Worm (Caenorhabditis elegans) whole organism, mixed stage, embryonic: ENCODE data around the gene eif-2D.

Experiments
- bed-3 ChIP-seq: fragments of 200-800 bp; sonication (Bioruptor generic); optimal IDR thresholded peaks from 3 replicates; lab custom pipeline; 2018; ENCODE audit warnings: mild to moderate bottlenecking, missing genetic modification characterization, moderate library complexity, missing compliant biosample characterization
- ceh-43 ChIP-seq: fragments of 200-800 bp; sonication (Bioruptor generic); optimal IDR thresholded peaks from 2 replicates; lab custom pipeline; 2018; ENCODE audit warnings: mild to moderate bottlenecking, missing genetic modification characterization, moderate library complexity, missing compliant biosample characterization
- ces-1 ChIP-seq: fragments of 150-350 bp; optimal IDR thresholded peaks from 2 replicates; lab custom pipeline; 2014; ENCODE audit warnings: missing biosample characterization, missing genetic modification reagents, missing genetic modification characterization
- drap-1 ChIP-seq: fragments of 200-800 bp; sonication (Bioruptor generic); optimal IDR thresholded peaks from 3 replicates; lab custom pipeline; 2018; ENCODE audit warnings: mild to moderate bottlenecking, missing genetic modification characterization, missing compliant biosample characterization
- elt-1 ChIP-seq: sonication (generic microtip); optimal IDR thresholded peaks from 2 replicates; lab custom pipeline; 2017; ENCODE audit warnings: missing genetic modification characterization, mild to moderate bottlenecking, missing compliant biosample characterization, antibody characterized with exemption, moderate library complexity, borderline replicate concordance; ENCODE audit not compliant: insufficient read depth
- ham-2 ChIP-seq: fragments of 200-800 bp; sonication (Bioruptor generic); optimal IDR thresholded peaks from 2 replicates; lab custom pipeline; 2018; ENCODE audit warnings: mild to moderate bottlenecking, missing genetic modification characterization, missing compliant biosample characterization
- lin-13 ChIP-seq: fragments of 150-350 bp; optimal IDR thresholded peaks from 2 replicates; lab custom pipeline; 2014; ENCODE audit warnings: missing biosample characterization, missing genetic modification characterization
- lin-32 ChIP-seq: fragments of 200-800 bp; sonication (Bioruptor generic); optimal IDR thresholded peaks from 2 replicates; lab custom pipeline; 2018; ENCODE audit warnings: mild to moderate bottlenecking, missing genetic modification characterization, missing compliant biosample characterization
- lsy-2 ChIP-seq: fragments of 150-350 bp; optimal IDR thresholded peaks from 2 replicates; lab custom pipeline; 2014; ENCODE audit warnings: missing biosample characterization, missing genetic modification characterization
- mls-2 ChIP-seq: sonication (generic microtip); optimal IDR thresholded peaks from 2 replicates; lab custom pipeline; 2016; ENCODE audit warnings: mild to moderate bottlenecking, missing genetic modification characterization, moderate library complexity, missing compliant biosample characterization
- nhr-12 ChIP-seq: fragments of 150-350 bp; optimal IDR thresholded peaks from 2 replicates; lab custom pipeline; 2014; ENCODE audit warnings: missing biosample characterization, missing genetic modification characterization
- nhr-2 ChIP-seq: fragments of 150-350 bp; optimal IDR thresholded peaks from 2 replicates; lab custom pipeline; 2014; ENCODE audit warnings: missing biosample characterization, missing genetic modification characterization
- nhr-28 ChIP-seq: fragments of 150-350 bp; optimal IDR thresholded peaks from 2 replicates; lab custom pipeline; 2014; ENCODE audit warnings: missing biosample characterization, missing genetic modification characterization
- sem-2 ChIP-seq: fragments of 200-800 bp; sonication (Bioruptor generic); optimal IDR thresholded peaks from 2 replicates; lab custom pipeline; 2018; ENCODE audit warnings: mild to moderate bottlenecking, missing genetic modification characterization, missing compliant biosample characterization
- snpc-4 ChIP-seq: fragments of 150-350 bp; optimal IDR thresholded peaks from 2 replicates; lab custom pipeline; 2014; ENCODE audit warnings: missing biosample characterization, missing genetic modification characterization
- sptf-1 ChIP-seq: sonication (generic microtip); optimal IDR thresholded peaks from 2 replicates; lab custom pipeline; 2017; ENCODE audit warnings: mild to moderate bottlenecking, missing genetic modification characterization, moderate library complexity, missing compliant biosample characterization
- unc-39 ChIP-seq: fragments of 150-350 bp; optimal IDR thresholded peaks from 2 replicates; lab custom pipeline; 2014; ENCODE audit warnings: missing biosample characterization, missing genetic modification characterization
- zip-8 ChIP-seq: fragments of 150-350 bp; optimal IDR thresholded peaks from 2 replicates; lab custom pipeline; 2014; ENCODE audit warnings: missing biosample characterization, missing genetic modification characterization

Gene eif-2D

ce11 chrII:5736599-5736998, 45.1 kb downstream of the eif-2D start:
- no peak for TF ChIP-seq snpc-4 (tag; lab: Kevin White, UChicago)
- TF ChIP-seq unc-39 (tag; lab: Kevin White, UChicago) = no peak
- TF ChIP-seq ham-2 (GFP tag; lab: Kevin White, UChicago) = no peak

- no peak for TF ChIP-seq sem-2
- no peak for TF ChIP-seq ces-1 (GFP tag; lab: Kevin White, UChicago)
- TF ChIP-seq nhr-28 = no peak
- TF ChIP-seq zip-8 (tag; lab: Kevin White, UChicago) = no peak
- no peak for TF ChIP-seq nhr-2 (tag; lab: Kevin White, UChicago)
- TF ChIP-seq lsy-2 (tag; lab: Kevin White, UChicago) = no peak
- TF ChIP-seq lin-32 (GFP tag; lab: Kevin White, UChicago) = no peak
Observed at ce11 chrII:5738795-5739194, 47.3 kb downstream of the eif-2D start, which contains the start of gene hlh-14. Gene hlh-14, minus strand, starts transcription at chrII:5738895.

DNA sequence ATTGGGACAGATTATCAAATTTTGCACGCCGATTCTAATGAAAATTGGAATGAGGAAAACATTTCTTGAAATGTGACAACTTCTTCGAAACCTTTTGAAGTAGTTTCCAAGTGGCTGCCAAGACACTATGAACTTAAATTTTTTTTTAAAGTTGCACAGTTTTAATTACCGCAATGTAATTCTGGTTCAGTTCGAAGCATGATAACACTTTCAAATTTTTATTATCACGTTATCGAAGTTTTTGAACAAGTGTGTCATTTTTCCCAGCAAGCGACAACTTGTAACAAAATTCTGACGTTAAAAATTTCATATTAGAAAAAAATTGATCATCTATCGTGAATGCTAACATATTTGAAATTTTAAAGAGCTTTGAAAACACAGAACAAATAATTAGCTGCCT, 51.2 kb downstream of the eif-2D start:
- no peak for TF ChIP-seq mls-2 (tag; lab: Kevin White, UChicago)
- TF ChIP-seq ceh-43 (GFP tag; lab: Kevin White, UChicago) = no peak
- no peak for TF ChIP-seq nhr-12 (tag; lab: Kevin White, UChicago)
- TF ChIP-seq bed-3 (GFP tag; lab: Kevin White, UChicago) = no peak
- TF ChIP-seq nhr-28 = no peak
- no peak for TF ChIP-seq unc-39 (tag; lab: Kevin White, UChicago)
- TF ChIP-seq lin-13 (tag; lab: Kevin White, UChicago) = no peak
- TF ChIP-seq drap-1 (GFP tag; lab: Kevin White, UChicago) = no peak
- no peak for TF ChIP-seq ham-2 (GFP tag; lab: Kevin White, UChicago)
- TF ChIP-seq sptf-1 = no peak
- no peak for TF ChIP-seq elt-1 (tag; lab: Kevin White, UChicago)
